Worm (Caenorhabditis elegans): ENCODE measurements around the gene F52E1.3.
A peak's percentile ranks its signal among the peaks of the same experiment; 100 is the strongest.

Gene F52E1.3

DNA sequence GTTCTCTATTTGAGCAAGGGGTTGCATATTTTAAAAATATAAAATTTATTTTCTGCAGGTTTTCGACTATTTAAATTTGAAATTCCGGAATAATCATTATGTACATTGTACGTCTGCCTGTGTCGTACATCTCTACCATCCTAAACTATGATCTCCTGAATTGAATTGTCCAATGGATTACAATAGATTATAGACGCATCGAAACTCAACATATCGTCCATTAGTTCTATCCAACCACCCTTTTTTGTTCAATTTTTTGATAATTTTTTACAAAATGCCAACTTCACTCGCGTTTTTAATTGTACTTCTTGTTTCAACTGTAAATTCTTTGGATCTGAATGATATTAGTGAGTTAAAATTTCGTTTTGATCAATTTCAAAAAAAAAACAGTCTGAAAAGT, 15.8 kb downstream of the F52E1.3 start, which contains the start of gene F52E1.2:
TSS of gene F52E1.2 (plus strand) at position 190 of the 400 bp plus-strand sequence.
- TF ChIP-seq him-1 (tag; optimal IDR thresholded peaks at IDR 0.05) = no peak
- TF ChIP-seq dao-5 (tag; optimal IDR thresholded peaks at IDR 0.05) = no peak
- TF ChIP-seq W03F9.2 (tag; optimal IDR thresholded peaks at IDR 0.05) = no peak

DNA sequence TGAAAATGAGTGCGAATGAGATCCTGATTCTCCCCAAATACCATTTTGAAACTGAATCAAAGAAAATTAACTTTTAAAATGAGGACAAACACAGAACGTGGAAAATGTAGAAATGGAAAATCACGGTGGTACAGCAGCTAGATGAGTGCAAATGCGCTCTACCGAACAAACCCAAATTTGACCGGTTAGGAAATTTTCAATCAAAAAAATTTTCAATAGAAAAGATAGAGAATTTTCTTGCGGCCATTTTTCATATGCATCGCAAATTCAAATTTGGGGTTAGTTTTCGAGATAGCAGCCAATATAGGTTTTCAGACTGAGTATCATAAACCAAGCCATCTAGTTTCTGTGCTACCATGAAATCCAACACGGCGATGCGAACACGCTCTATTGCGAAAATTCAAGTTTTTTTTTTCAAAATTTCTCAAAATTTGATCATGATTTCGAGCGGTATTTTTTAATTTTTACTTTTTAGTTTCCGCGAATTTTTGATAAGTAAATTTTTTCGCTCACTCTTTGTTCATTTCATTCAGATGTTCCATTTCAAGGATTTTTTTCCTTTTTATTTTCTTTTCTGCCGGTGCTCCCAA, 18.9 kb downstream of the F52E1.3 start, which contains the start of gene vha-18:
TSS of gene vha-18 (minus strand) at position 51 of the 590 bp plus-strand sequence.
- TF ChIP-seq W03F9.2 (tag; optimal IDR thresholded peaks at IDR 0.05) (no peak), him-1 (tag; optimal IDR thresholded peaks at IDR 0.05) (no peak), dao-5 (tag; optimal IDR thresholded peaks at IDR 0.05) (no peak)

DNA sequence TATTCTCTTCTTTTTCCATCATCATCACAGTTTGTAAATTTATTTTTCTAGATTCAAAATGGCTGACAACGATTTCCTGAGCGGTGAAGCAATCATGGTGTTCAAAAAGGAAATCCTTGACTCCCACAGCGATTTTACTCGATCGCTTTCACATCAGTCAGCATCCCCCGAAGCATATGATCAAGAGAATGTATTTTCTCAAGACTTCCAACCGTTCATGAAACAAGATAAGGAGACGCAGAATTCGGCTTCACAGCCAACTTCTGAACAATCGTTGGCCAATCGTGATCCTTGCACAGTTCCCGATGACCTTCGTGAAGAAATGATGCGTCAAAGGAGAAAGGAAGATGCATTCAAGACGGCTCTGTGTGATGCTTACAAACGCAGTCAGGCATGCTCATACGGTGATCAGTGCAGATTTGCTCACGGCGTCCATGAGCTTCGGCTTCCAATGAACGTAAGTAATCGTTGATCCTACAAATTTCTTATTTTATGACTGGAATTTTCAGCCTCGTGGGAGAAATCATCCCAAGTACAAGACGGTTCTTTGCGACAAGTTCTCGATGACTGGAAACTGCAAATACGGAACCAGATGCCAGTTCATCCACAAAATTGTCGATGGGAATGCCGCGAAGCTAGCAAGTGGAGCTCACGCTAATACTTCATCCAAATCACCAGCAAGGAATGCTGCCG, 19.6 kb downstream of the F52E1.3 start, which contains the start of gene pos-1:
TSS of gene pos-1 (plus strand) at position 51 of the 693 bp plus-strand sequence.
- TF ChIP-seq dao-5 (tag; optimal IDR thresholded peaks at IDR 0.05) = no peak
- no peak for TF ChIP-seq W03F9.2 (tag; optimal IDR thresholded peaks at IDR 0.05)
- no peak for TF ChIP-seq him-1 (tag; optimal IDR thresholded peaks at IDR 0.05)

DNA sequence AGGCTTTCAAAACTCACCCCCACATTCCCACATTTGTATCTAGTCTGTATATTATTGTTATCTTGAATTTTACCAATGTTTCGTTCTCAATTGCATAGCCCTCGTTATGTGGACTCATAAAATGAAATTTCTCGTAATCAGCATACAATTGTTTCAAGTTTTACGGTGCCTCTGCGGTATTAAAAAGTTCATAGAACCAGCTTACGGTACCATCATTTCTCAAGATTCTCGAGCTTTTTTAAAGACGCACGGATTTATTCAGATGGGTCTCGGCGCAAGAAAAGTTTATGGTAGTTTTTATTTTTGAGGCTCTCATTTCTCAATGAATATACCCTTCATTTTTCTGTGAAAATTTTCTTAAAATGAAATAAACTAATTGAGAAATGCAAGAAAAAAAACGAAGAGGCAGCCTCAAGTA, 20.5 kb downstream of the F52E1.3 start:
- TF ChIP-seq dao-5 (tag; optimal IDR thresholded peaks at IDR 0.05) = peak; percentile 51
- TF ChIP-seq him-1 (tag; optimal IDR thresholded peaks at IDR 0.05) = no peak

DNA sequence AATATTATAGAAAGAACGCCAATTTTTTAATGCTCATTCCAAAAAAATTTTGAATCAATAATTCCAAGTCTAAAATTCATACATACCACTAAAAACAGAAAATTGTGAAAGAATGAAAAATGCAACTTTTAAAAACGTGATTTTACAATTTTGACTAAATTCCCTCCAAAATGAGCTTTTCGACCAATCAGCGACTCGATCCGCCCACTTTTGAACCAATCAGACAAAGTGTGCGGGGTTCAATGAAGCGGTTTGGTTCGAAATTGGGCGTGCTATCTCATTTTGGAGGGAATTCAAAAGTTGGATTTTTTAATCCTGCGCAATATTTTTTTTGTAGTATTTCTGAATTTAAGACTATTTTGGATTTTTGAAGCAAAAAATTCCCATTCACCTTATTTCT, 22.7 kb downstream of the F52E1.3 start:
- no peak for TF ChIP-seq dao-5 (tag; optimal IDR thresholded peaks at IDR 0.05)
- no peak for TF ChIP-seq W03F9.2 (tag; optimal IDR thresholded peaks at IDR 0.05)
- TF ChIP-seq him-1 (tag; optimal IDR thresholded peaks at IDR 0.05) = no peak

DNA sequence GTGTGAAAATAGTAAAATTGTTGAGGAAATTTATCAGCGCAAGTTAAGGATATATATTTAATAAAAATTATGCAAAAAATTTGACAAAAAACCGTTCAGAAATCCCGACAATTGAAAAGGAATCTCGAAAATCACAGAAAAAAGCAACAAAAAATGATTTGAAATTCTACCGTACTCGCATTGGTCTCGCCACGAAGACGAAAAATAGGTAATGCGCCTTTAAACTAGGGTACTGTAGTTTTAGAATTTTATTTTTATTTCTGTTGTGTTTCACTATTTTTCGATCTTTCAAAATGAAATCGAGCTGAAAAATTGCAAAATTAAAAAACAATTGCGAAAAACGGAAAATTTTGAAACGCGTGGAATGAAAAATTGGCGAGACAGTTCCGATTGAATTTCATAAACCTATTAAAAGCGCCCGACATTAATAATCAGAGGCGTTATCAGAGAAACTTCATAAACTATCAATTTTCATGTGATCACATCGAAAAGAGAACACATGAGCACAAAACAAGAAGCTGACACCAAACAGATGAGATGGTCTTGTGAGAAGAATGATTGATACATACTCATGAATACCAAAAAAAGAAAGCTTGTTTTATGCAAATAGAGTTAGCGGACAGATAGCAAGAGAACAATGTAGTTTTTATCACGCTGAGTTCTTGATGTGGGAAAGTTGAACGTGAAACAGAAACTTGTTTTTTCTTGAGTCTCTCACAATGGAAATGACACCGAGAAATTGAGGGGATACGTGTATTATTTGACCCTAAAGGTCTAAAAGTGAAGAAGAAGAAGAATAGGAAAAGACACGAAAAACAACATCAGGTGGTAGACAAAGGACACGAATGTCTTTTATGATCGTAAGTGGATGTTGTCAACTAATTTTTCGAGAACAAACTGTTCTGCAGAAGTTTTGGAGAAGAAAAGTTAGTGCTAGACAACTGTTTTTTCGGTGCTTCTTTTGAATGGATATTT, 30.5 kb downstream of the F52E1.3 start:
- no peak for TF ChIP-seq dao-5 (tag; optimal IDR thresholded peaks at IDR 0.05)
- TF ChIP-seq W03F9.2 (tag; optimal IDR thresholded peaks at IDR 0.05) = no peak
- TF ChIP-seq him-1 (tag; optimal IDR thresholded peaks at IDR 0.05) = no peak

DNA sequence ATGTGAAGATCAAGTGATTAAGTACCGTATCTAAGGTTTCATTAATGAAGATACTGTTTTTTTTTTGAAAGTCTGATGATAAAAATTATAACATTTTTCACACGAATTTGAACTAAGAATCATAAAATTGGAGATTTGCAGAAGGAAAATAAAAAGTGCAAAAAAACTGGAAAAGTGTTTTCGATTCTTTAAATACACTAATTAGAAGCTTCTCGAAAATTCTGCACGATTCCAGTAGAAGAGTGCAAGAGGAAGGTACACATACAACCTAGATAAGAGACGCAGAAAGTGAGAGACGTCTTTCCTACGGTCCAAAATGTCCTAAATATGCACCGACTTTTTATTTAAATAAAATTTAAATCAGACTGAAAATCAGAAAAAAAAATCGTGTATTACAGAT, 31.6 kb downstream of the F52E1.3 start:
- TF ChIP-seq him-1 (tag; optimal IDR thresholded peaks at IDR 0.05) (no peak), dao-5 (tag; optimal IDR thresholded peaks at IDR 0.05) (no peak), W03F9.2 (tag; optimal IDR thresholded peaks at IDR 0.05) (no peak)

DNA sequence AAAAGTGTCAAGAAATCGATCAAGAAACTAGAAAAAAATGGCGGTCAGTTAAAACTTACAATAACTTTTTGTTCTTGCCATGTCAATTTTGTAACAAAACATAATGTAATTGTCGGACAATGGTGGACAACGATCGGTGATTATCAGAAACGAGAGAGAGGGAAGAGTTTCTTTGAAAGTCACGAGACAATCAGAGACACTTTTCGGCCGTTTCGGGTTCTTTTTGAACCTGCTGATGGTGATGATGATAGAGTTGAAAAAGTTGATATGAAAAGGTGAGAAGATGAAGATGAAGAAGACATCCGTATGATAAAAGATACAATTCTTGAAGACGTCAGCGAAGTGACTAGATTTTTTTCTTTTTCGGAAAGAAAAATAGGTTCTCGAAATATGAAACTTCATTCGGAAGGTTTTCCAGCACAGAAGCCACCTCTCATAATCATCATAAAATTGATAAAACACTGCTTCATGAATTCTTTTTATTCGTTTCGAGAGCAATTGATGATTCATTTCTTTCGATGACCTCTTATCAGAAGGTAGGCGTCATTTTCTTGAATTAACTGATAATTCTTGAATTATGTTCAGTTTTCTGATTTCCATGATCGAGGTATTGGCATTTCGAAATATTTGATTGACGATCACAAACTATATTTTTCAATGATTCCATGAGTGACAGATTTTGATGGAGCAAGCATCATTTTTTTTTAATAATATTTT, 32.3 kb downstream of the F52E1.3 start:
- TF ChIP-seq W03F9.2 (tag; optimal IDR thresholded peaks at IDR 0.05) (no peak), him-1 (tag; optimal IDR thresholded peaks at IDR 0.05) (no peak), dao-5 (tag; optimal IDR thresholded peaks at IDR 0.05) (no peak)

DNA sequence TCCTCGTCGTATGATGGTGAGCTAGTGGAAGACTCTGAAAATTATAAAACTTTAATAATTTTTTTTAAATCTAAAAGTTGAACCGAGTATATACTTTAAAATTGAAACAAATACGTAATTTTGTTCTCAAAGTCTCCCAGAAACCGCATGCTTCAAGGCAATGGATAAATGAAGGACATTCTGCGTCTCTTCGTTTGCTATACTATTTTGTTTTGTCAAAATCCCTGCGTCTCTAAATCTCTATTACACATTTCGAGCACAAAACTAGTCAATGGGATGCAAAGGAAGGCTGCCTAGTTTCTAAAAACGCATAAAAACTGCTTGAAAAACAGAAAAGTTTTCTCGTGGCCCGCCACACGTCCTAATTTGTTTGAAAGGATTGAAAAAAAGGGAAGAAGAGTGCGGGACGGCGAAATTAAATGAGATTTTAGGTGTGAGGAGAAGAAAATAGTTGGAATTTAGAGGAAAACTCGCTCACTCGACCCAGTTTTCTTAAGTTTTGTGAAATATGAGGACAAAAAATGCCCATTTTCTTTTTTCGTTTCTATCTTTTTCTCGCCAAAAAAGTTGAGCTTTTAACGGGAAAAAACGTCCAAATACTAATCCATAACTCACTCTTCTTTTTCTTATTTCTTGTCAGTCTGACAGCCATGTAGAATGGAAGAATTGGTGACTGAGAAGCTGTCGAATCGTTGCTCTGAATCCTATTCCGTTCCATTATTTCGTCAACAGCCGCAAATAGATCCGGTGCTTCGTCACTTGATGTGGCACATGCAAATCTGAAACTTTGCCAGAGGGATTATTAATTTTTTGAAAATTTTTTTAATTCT, 34.2 kb downstream of the F52E1.3 start:
- TF ChIP-seq W03F9.2 (tag; optimal IDR thresholded peaks at IDR 0.05) (no peak), dao-5 (tag; optimal IDR thresholded peaks at IDR 0.05) (no peak), him-1 (tag; optimal IDR thresholded peaks at IDR 0.05) (no peak)

DNA sequence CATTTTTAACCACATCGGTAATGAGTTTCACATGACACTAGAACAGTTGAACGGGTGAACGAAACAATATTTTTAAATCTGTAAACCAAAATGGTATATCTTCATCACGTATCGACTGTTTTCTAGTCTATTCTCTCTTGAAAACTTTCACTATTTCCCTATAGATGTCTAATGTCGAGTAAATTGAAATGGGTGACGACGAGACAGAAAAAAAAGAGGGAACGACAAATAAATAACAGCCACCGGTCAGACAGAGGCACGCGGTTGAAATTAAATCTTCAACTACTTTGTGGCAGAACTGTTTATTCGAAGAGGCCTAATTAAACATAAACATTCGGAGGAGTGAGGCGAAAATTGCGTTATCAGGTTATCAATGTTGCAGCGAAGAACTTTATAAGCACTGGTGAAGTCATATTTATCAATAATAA, 39.8 kb downstream of the F52E1.3 start:
- TF ChIP-seq W03F9.2 (tag; optimal IDR thresholded peaks at IDR 0.05) (no peak), dao-5 (tag; optimal IDR thresholded peaks at IDR 0.05) (no peak), him-1 (tag; optimal IDR thresholded peaks at IDR 0.05) (no peak)

DNA sequence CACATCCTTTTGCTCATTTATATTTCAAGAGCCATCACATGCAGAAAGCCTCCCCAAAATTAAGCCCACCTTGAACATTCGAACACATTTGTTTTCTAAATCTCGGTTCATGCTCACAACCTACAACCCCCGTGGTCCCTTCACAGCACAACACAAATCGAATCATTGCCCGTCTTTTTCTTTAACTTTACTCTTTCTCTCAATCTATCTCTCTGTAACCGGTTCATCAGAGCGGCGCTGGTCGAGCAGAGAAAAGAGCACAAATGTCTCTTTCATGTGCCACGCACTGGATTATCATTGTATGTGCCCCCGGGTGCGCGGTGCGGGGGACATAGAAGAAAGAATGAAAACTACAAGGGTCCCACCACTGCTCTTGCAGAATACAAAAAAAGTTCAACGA, 40.7 kb downstream of the F52E1.3 start:
- TF ChIP-seq him-1 (tag; optimal IDR thresholded peaks at IDR 0.05) (no peak), dao-5 (tag; optimal IDR thresholded peaks at IDR 0.05) (no peak), W03F9.2 (tag; optimal IDR thresholded peaks at IDR 0.05) (no peak)

DNA sequence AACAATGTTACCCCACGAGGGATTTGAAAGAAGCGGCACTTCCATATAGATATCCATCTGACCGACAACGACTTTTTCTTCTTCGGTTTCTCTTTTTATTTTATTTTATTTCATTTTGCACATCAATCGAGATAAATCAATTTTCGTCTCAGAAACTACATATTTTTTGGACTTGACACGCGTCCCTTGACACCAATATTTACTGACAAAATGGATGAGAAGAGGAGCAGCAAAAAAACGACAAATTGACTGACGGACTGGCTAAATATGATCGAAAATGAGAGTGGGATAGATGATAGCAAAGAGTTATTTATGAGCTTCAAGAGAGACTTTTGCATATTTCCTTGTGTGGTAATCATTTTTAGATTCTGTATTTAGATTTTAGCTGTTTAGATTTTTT, 42.8 kb downstream of the F52E1.3 start:
- TF ChIP-seq him-1 (tag; optimal IDR thresholded peaks at IDR 0.05) (no peak), W03F9.2 (tag; optimal IDR thresholded peaks at IDR 0.05) (no peak), dao-5 (tag; optimal IDR thresholded peaks at IDR 0.05) (no peak)
